Fruit fly (Drosophila melanogaster) whole organism, wandering third instar larva: ENCODE data around the gene cyc.
A peak's percentile ranks its signal among the peaks of the same experiment; 100 is the strongest.

Source experiments
- Abd-B ChIP-seq: fragments of >200 bp; optimal IDR thresholded peaks from 2 replicates; lab custom pipeline; 2017; ENCODE audit warnings: missing biosample characterization, missing genetic modification characterization
- CG32264 ChIP-seq: fragments of 200-800 bp; sonication (Bioruptor generic); optimal IDR thresholded peaks from 2 replicates; lab custom pipeline; 2016; ENCODE audit warnings: missing biosample characterization, missing genetic modification characterization
- CG9705 ChIP-seq: fragments of 200-800 bp; sonication (Bioruptor generic); optimal IDR thresholded peaks from 2 replicates; lab custom pipeline; 2018; ENCODE audit warnings: missing biosample characterization, mild to moderate bottlenecking, missing genetic modification characterization
- CrebA ChIP-seq: fragments of 200-800 bp; sonication (Bioruptor generic); optimal IDR thresholded peaks from 2 replicates; lab custom pipeline; 2016; ENCODE audit warnings: missing biosample characterization, mild to moderate bottlenecking, missing genetic modification characterization, borderline replicate concordance
- Dfd ChIP-seq: fragments of >200 bp; optimal IDR thresholded peaks from 2 replicates; lab custom pipeline; 2017; ENCODE audit warnings: missing biosample characterization, missing genetic modification characterization
- Dif ChIP-seq: fragments of 200-275, 200-300 bp; sonication (Bioruptor generic); optimal IDR thresholded peaks from 2 replicates; lab custom pipeline; 2018; ENCODE audit warnings: missing biosample characterization, missing genetic modification characterization; ENCODE audit not compliant: partially characterized antibody
- GATAd ChIP-seq: sonication (Bioruptor generic); optimal IDR thresholded peaks from 2 replicates; lab custom pipeline; 2016; ENCODE audit warnings: missing biosample characterization, missing genetic modification characterization
- HLH106 ChIP-seq: fragments of 200-800 bp; optimal IDR thresholded peaks from 3 replicates; lab custom pipeline; 2019; ENCODE audit warnings: missing biosample characterization, mild to moderate bottlenecking, missing genetic modification characterization, moderate library complexity
- Hnf4 ChIP-seq: fragments of 200-800 bp; sonication (Bioruptor generic); optimal IDR thresholded peaks from 2 replicates; lab custom pipeline; 2016; ENCODE audit warnings: missing biosample characterization, mild to moderate bottlenecking, missing genetic modification characterization
- Hr83 ChIP-seq: fragments of 200-300 bp; sonication (Bioruptor generic); optimal IDR thresholded peaks from 2 replicates; lab custom pipeline; 2016; ENCODE audit warnings: missing biosample characterization, mild to moderate bottlenecking, missing genetic modification characterization, moderate library complexity; ENCODE audit not compliant: poor library complexity, severe bottlenecking
- Jra ChIP-seq: sonication (Bioruptor generic); optimal IDR thresholded peaks from 2 replicates; lab custom pipeline; 2016; ENCODE audit warnings: missing biosample characterization, missing genetic modification characterization
- Mio ChIP-seq: sonication (Bioruptor generic); optimal IDR thresholded peaks from 2 replicates; lab custom pipeline; 2016; ENCODE audit warnings: missing biosample characterization, missing genetic modification characterization
- Myc ChIP-seq: fragments of >200 bp; optimal IDR thresholded peaks from 2 replicates; lab custom pipeline; 2017
- N ChIP-seq: fragments of >200 bp; optimal IDR thresholded peaks from 2 replicates; lab custom pipeline; 2018; ENCODE audit warnings: missing biosample characterization, missing external identifiers, missing genetic modification characterization
- OdsH ChIP-seq: fragments of 200-800 bp; sonication (Bioruptor generic); optimal IDR thresholded peaks from 2 replicates; lab custom pipeline; 2016; ENCODE audit warnings: missing biosample characterization, mild to moderate bottlenecking, missing genetic modification characterization
- Rel ChIP-seq, 2 experiments: fragments of 200-800 bp; sonication (Bioruptor generic) in 1 of 2; optimal IDR thresholded peaks; 2 replicates in 1 of 2; 3 replicates in 1 of 2; lab custom pipeline; 2016 to 2019; ENCODE audit warnings: mild to moderate bottlenecking in 2 of 2, missing biosample characterization in 2 of 2, missing genetic modification characterization in 2 of 2, moderate library complexity in 1 of 2
- Sp1 ChIP-seq: fragments of 200-800 bp; sonication (Bioruptor generic); optimal IDR thresholded peaks from 3 replicates; lab custom pipeline; 2019; ENCODE audit warnings: missing biosample characterization, mild to moderate bottlenecking, missing genetic modification characterization, moderate library complexity
- Vsx2 ChIP-seq: fragments of 200-300, 225-300 bp; sonication (Bioruptor generic); optimal IDR thresholded peaks from 2 replicates; lab custom pipeline; 2018; ENCODE audit warnings: missing biosample characterization, missing genetic modification characterization; ENCODE audit not compliant: partially characterized antibody
- br ChIP-seq: fragments of 200-800 bp; sonication (Bioruptor generic); optimal IDR thresholded peaks from 2 replicates; lab custom pipeline; 2016; ENCODE audit warnings: missing biosample characterization, missing genetic modification characterization
- brk ChIP-seq: fragments of 200-800 bp; sonication (Bioruptor generic); optimal IDR thresholded peaks from 2 replicates; lab custom pipeline; 2016; ENCODE audit warnings: missing biosample characterization, mild to moderate bottlenecking, missing genetic modification characterization
- dmrt93B ChIP-seq: fragments of 200-800 bp; sonication (Bioruptor generic); optimal IDR thresholded peaks from 2 replicates; lab custom pipeline; 2018; ENCODE audit warnings: missing biosample characterization, mild to moderate bottlenecking, missing genetic modification characterization
- ey ChIP-seq: fragments of 200-800 bp; sonication (Bioruptor generic); optimal IDR thresholded peaks from 2 replicates; lab custom pipeline; 2016; ENCODE audit warnings: missing biosample characterization, missing genetic modification characterization
- foxo ChIP-seq, 2 experiments: fragments of 200-800 bp; sonication (Bioruptor generic); optimal IDR thresholded peaks; 2 replicates in 1 of 2; 3 replicates in 1 of 2; lab custom pipeline; 2016 to 2017; ENCODE audit warnings: missing biosample characterization in 2 of 2, missing genetic modification characterization in 2 of 2
- fru ChIP-seq: fragments of 200-800 bp; sonication (Bioruptor generic); optimal IDR thresholded peaks from 3 replicates; lab custom pipeline; 2016; ENCODE audit warnings: missing biosample characterization, mild to moderate bottlenecking, missing genetic modification characterization
- h ChIP-seq: fragments of 200-800 bp; sonication (Bioruptor generic); optimal IDR thresholded peaks from 3 replicates; lab custom pipeline; 2016; ENCODE audit warnings: missing biosample characterization, mild to moderate bottlenecking, missing genetic modification characterization
- jim ChIP-seq: fragments of 175-275, 200-325 bp; sonication (Bioruptor generic); optimal IDR thresholded peaks from 2 replicates; lab custom pipeline; 2016; ENCODE audit warnings: missing biosample characterization, mild to moderate bottlenecking, missing genetic modification characterization
- lola ChIP-seq: fragments of >200 bp; optimal IDR thresholded peaks from 2 replicates; lab custom pipeline; 2017; ENCODE audit warnings: missing biosample characterization, missing genetic modification characterization
- pan ChIP-seq: fragments of >200 bp; optimal IDR thresholded peaks from 2 replicates; lab custom pipeline; 2017
- psq ChIP-seq: fragments of 200-800 bp; sonication (Bioruptor generic); optimal IDR thresholded peaks from 3 replicates; lab custom pipeline; 2017; ENCODE audit warnings: missing biosample characterization, mild to moderate bottlenecking, missing genetic modification characterization, moderate library complexity
- rgr ChIP-seq: fragments of 200-800 bp; sonication (Bioruptor generic); optimal IDR thresholded peaks from 3 replicates; lab custom pipeline; 2016; ENCODE audit warnings: missing biosample characterization, mild to moderate bottlenecking, missing genetic modification characterization
- sage ChIP-seq: fragments of 200-800 bp; sonication (Bioruptor generic); optimal IDR thresholded peaks from 2 replicates; lab custom pipeline; 2016; ENCODE audit warnings: missing biosample characterization, mild to moderate bottlenecking, missing genetic modification characterization
- sv ChIP-seq: fragments of 200-800 bp; sonication (Bioruptor generic); optimal IDR thresholded peaks from 3 replicates; lab custom pipeline; 2016; ENCODE audit warnings: missing biosample characterization, missing genetic modification characterization
- tai ChIP-seq: sonication (Bioruptor generic); optimal IDR thresholded peaks from 2 replicates; lab custom pipeline; 2016; ENCODE audit warnings: missing biosample characterization, missing genetic modification characterization
- woc ChIP-seq: sonication (Bioruptor generic); optimal IDR thresholded peaks from 2 replicates; lab custom pipeline; 2016; ENCODE audit warnings: missing biosample characterization, mild to moderate bottlenecking, missing genetic modification characterization

cyc gene

DNA sequence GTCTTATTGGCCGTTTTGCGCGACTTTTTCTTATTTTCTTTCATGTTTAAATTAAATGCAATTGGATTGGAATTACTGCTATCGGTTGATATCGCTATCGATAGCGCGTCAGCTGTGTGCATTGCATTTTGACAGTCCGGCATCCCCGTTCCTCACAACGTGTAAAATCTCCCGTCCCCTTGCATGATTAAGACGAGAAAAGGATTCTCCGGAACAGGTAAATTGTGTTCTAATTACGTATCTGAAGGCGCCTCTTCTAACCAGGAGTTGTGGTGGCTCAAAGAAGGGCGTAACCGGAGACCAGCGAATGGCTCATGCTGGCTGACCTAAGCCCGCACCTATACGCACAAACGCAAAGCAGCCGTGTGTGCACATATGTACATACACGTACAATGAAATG, 8.6 kb downstream of the cyc start, which contains the start of the genes CG14104 and Kap-alpha1:
CG14104 (minus strand) TSS at position 97 of the 400 bp plus-strand sequence.
Kap-alpha1 (plus strand) TSS at position 130 of the 400 bp plus-strand sequence.
- no peak for TF ChIP-seq Rel (GFP tag; optimal IDR thresholded peaks at IDR 0.05; lab: Kevin White, UChicago)
- peak; percentile 28 for TF ChIP-seq Rel (tag; optimal IDR thresholded peaks at IDR 0.05; lab: Kevin White, UChicago)
- TF ChIP-seq Myc (lab: Kevin White, UChicago), result peak; percentile 11
- TF ChIP-seq psq (GFP tag; lab: Kevin White, UChicago), result no peak
- TF ChIP-seq Dfd, result no peak
- TF ChIP-seq ey (GFP tag; lab: Kevin White, UChicago), result no peak
- TF ChIP-seq N (GFP tag; lab: Kevin White, UChicago), result peak; percentile 47

DNA sequence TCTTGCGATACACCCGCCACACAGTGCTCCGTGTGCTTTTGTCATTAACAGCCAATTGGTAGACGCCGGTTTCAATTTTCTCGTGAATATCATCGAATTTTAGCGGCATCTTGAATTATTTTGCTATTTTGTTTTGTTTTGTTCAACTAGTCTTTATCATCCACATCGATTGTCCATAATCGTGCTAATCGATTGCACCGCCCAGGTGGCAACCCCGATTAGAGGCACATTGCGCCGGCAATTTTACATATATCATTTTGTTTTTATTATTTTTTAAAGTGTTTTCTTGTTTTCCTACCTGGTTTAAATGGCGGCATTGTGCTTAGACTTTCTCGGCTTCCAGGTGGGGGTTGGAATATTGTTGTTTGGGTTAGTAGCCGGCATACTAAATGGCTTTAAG, 9.8 kb downstream of the cyc start, which contains the start of gene CG34116:
CG34116 (minus strand) TSS at position 142 of the 400 bp plus-strand sequence.
- TF ChIP-seq pan (lab: Kevin White, UChicago) (no peak), CG9705 (GFP tag; lab: Kevin White, UChicago) (no peak), brk (GFP tag; lab: Kevin White, UChicago) (no peak), Dif (GFP tag; lab: Kevin White, UChicago) (no peak), Vsx2 (GFP tag; lab: Kevin White, UChicago) (no peak), dmrt93B (GFP tag; lab: Kevin White, UChicago) (no peak), br (GFP tag; lab: Kevin White, UChicago) (no peak), ey (GFP tag; lab: Kevin White, UChicago) (no peak), woc (no peak), foxo (GFP tag; optimal IDR thresholded peaks at IDR 0.05; lab: Kevin White, UChicago) (no peak), psq (GFP tag; lab: Kevin White, UChicago) (no peak), h (no peak), Rel (GFP tag; optimal IDR thresholded peaks at IDR 0.05; lab: Kevin White, UChicago) (no peak), Rel (tag; optimal IDR thresholded peaks at IDR 0.05; lab: Kevin White, UChicago) (no peak), CrebA (GFP tag; lab: Kevin White, UChicago) (no peak), Hr83 (GFP tag; lab: Kevin White, UChicago) (no peak), lola (no peak), CG32264 (no peak), jim (GFP tag; lab: Kevin White, UChicago) (no peak), Mio (no peak)

dm6 chr3L:19804908-19805307, 10.8 kb downstream of the cyc start, which contains the start of the genes TORIP and Ccdc58:
Gene TORIP, minus strand, starts transcription at chr3L:19805080.
Gene Ccdc58, plus strand, starts transcription at chr3L:19805181.
- TF ChIP-seq CG9705 (GFP tag; lab: Kevin White, UChicago) (no peak), Rel (GFP tag; optimal IDR thresholded peaks at IDR 0.05; lab: Kevin White, UChicago) (no peak), Rel (tag; optimal IDR thresholded peaks at IDR 0.05; lab: Kevin White, UChicago) (peak; percentile 39)

- TF ChIP-seq woc (no peak), CG9705 (GFP tag; lab: Kevin White, UChicago) (no peak), tai (GFP tag; lab: Kevin White, UChicago) (no peak), Myc (lab: Kevin White, UChicago) (no peak), Jra (GFP tag; lab: Kevin White, UChicago) (no peak), GATAd (GFP tag; lab: Kevin White, UChicago) (no peak), pan (lab: Kevin White, UChicago) (no peak), Hnf4 (GFP tag; lab: Kevin White, UChicago) (no peak), Mio (no peak), lola (no peak)
- TF ChIP-seq, all 38 proteins: peak for 0
These were observed 14.6 kb downstream of the cyc start, which contains the start of gene CG14102 for dm6 chr3L:19801105-19801504. Gene CG14102, minus strand, starts transcription at chr3L:19801291.

dm6 chr3L:19798978-19799377, 16.8 kb downstream of the cyc start, which contains the start of gene Ir76a:
Gene Ir76a, plus strand, starts transcription at chr3L:19799278.
- no peak for TF ChIP-seq Jra (GFP tag; lab: Kevin White, UChicago)
- TF ChIP-seq Hr83 (GFP tag; lab: Kevin White, UChicago), result no peak
- no peak for TF ChIP-seq sv (GFP tag; lab: Kevin White, UChicago)

- peak; percentile 86 for TF ChIP-seq h
- peak; percentile 72 for TF ChIP-seq Jra (GFP tag; lab: Kevin White, UChicago)
- TF ChIP-seq fru, result peak; percentile 81
- peak; percentile 55 for TF ChIP-seq N (GFP tag; lab: Kevin White, UChicago)
- TF ChIP-seq woc, result peak; percentile 89
- peak; percentile 21 to 91 for TF ChIP-seq foxo (GFP tag; optimal IDR thresholded peaks at IDR 0.05; lab: Kevin White, UChicago)
- no peak for TF ChIP-seq brk (GFP tag; lab: Kevin White, UChicago)
- TF ChIP-seq CG32264, result peak; percentile 80
- no peak for TF ChIP-seq tai (GFP tag; lab: Kevin White, UChicago)
- TF ChIP-seq CG9705 (GFP tag; lab: Kevin White, UChicago), result peak; percentile 71
- peak; percentile 84 for TF ChIP-seq Hr83 (GFP tag; lab: Kevin White, UChicago)
- no peak for TF ChIP-seq Mio
- TF ChIP-seq Rel (GFP tag; optimal IDR thresholded peaks at IDR 0.05; lab: Kevin White, UChicago), result peak; percentile 51
- peak; percentile 35 for TF ChIP-seq Rel (tag; optimal IDR thresholded peaks at IDR 0.05; lab: Kevin White, UChicago)
- TF ChIP-seq rgr (GFP tag; lab: Kevin White, UChicago), result peak; percentile 82
- TF ChIP-seq OdsH (GFP tag; lab: Kevin White, UChicago), result peak; percentile 90
- no peak for TF ChIP-seq Dfd
- peak; percentile 66 for TF ChIP-seq sage (GFP tag; lab: Kevin White, UChicago)
- TF ChIP-seq Abd-B (GFP tag; lab: Kevin White, UChicago), result no peak
- peak; percentile 89 for TF ChIP-seq Sp1 (GFP tag; lab: Kevin White, UChicago)
- TF ChIP-seq sv (GFP tag; lab: Kevin White, UChicago), result peak; percentile 83
- peak; percentile 83 for TF ChIP-seq ey (GFP tag; lab: Kevin White, UChicago)
- TF ChIP-seq HLH106 (tag; lab: Kevin White, UChicago), result peak; percentile 95
These were observed 21.4 kb downstream of the cyc start for dm6 chr3L:19794203-19794802.
